Fruit fly (Drosophila melanogaster): ENCODE measurements around the gene Cyp4s3.

Cyp4s3 gene

DNA sequence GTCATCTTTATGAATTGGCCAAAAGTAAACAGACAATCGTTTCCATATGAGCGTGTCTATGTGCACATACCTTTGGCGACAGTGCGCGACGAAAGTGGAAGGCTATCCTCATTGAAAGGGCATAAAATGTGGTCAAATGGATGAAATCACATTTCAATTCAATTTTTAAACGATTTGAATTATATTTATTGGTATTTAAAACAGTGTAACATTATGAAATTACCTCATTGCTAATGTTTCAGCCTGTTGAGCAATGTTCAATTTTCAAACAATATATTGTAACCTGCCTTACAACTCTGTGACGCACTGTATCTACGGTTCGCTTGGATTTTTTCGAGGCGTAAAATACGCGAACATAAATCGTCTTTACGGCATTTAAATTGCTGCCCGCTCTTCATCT, 3.8 kb upstream of the Cyp4s3 start (continued):
- TF ChIP-seq aop (GFP tag; IDR thresholded peaks at IDR 0.05) (no peak), CG1602 (GFP tag; optimal IDR thresholded peaks at IDR 0.05) (no peak), p53 (GFP tag; optimal IDR thresholded peaks at IDR 0.05) (no peak), CG15011 (GFP tag; optimal IDR thresholded peaks at IDR 0.05) (peak; percentile 31), Usf (GFP tag; optimal IDR thresholded peaks at IDR 0.05) (no peak), CG17361 (GFP tag; IDR thresholded peaks at IDR 0.05) (peak; percentile 30; the same call in 1 of the 3 replicates), Mad (GFP tag; optimal IDR thresholded peaks at IDR 0.05) (no peak), Tbp (GFP tag; optimal IDR thresholded peaks at IDR 0.05) (no peak), CG3726 (GFP tag; IDR thresholded peaks at IDR 0.05) (no peak), seq (GFP tag; IDR thresholded peaks at IDR 0.05) (no peak), Ets65A (GFP tag) (no peak), CG12236 (GFP tag; optimal IDR thresholded peaks at IDR 0.05) (no peak), NK7.1 (GFP tag; optimal IDR thresholded peaks at IDR 0.05) (no peak), CG1792 (GFP tag; optimal IDR thresholded peaks at IDR 0.05) (no peak), sens-2 (GFP tag; IDR thresholded peaks at IDR 0.05) (no peak), tap (tag; optimal IDR thresholded peaks at IDR 0.05) (peak; percentile 23), fd96Cb (tag; optimal IDR thresholded peaks at IDR 0.05) (no peak), ewg (GFP tag; optimal IDR thresholded peaks at IDR 0.05) (no peak), lab (GFP tag; optimal IDR thresholded peaks at IDR 0.05) (peak; percentile 66), CG18011 (GFP tag; optimal IDR thresholded peaks at IDR 0.05) (no peak), gcm2 (GFP tag; optimal IDR thresholded peaks at IDR 0.05) (no peak), vvl (GFP tag; IDR thresholded peaks at IDR 0.05) (0 out of 2 replicates have a peak, but pooled peaks have one; percentile 21), Aef1 (GFP tag; IDR thresholded peaks at IDR 0.05) (peak; percentile 49), luna (GFP tag; optimal IDR thresholded peaks at IDR 0.05) (no peak), gt (GFP tag; IDR thresholded peaks at IDR 0.05) (no peak), HLH4C (GFP tag; IDR thresholded peaks at IDR 0.05; ENCODE audit: partially characterized antibody) (no peak), jing (GFP tag; optimal IDR thresholded peaks at IDR 0.05) (no peak), CG17612 (GFP tag; IDR thresholded peaks at IDR 0.05) (no peak), CG14965 (GFP tag; optimal IDR thresholded peaks at IDR 0.05; ENCODE audit: borderline replicate concordance) (no peak), CG31365 (tag; optimal IDR thresholded peaks at IDR 0.05) (no peak), CG32532 (GFP tag; IDR thresholded peaks at IDR 0.05) (peak; percentile 75), pan (optimal IDR thresholded peaks at IDR 0.05) (no peak), pan (GFP tag; optimal IDR thresholded peaks at IDR 0.05 in 1 of 2, IDR thresholded peaks at IDR 0.05 in 1 of 2) (no peak), ci (GFP tag; IDR thresholded peaks at IDR 0.05) (no peak), Atf3 (GFP tag; optimal IDR thresholded peaks at IDR 0.05) (no peak), PHDP (tag; optimal IDR thresholded peaks at IDR 0.05) (peak; percentile 53), tx (GFP tag; optimal IDR thresholded peaks at IDR 0.05) (no peak), wek (GFP tag; optimal IDR thresholded peaks at IDR 0.05) (no peak), CG13624 (GFP tag; optimal IDR thresholded peaks at IDR 0.05) (peak; percentile 33), CG4617 (GFP tag; optimal IDR thresholded peaks at IDR 0.05; ENCODE audit: borderline replicate concordance) (no peak), dm (GFP tag; optimal IDR thresholded peaks at IDR 0.05) (no peak), CG4360 (GFP tag; IDR thresholded peaks at IDR 0.05) (no peak), Meics (GFP tag; optimal IDR thresholded peaks at IDR 0.05) (peak; percentile 61), CG32772 (GFP tag; IDR thresholded peaks at IDR 0.05) (peak; percentile 19; the same call in 1 of the 2 replicates), Mrtf (GFP tag; IDR thresholded peaks at IDR 0.05) (no peak; the same call in 2 of the 3 replicates), Hsf (GFP tag; optimal IDR thresholded peaks at IDR 0.05) (no peak), D19B (GFP tag; optimal IDR thresholded peaks at IDR 0.05) (peak; percentile 7), CG11560 (tag; IDR thresholded peaks at IDR 0.05) (no peak), dan (GFP tag; IDR thresholded peaks at IDR 0.05) (no peak), C15 (GFP tag; IDR thresholded peaks at IDR 0.05) (0 out of 3 replicates have a peak, but pooled peaks have one; percentile 8), Optix (GFP tag; IDR thresholded peaks at IDR 0.05) (no peak), CG17912 (GFP tag; optimal IDR thresholded peaks at IDR 0.05) (no peak), ro (GFP tag; IDR thresholded peaks at IDR 0.05) (no peak)

Data from whole organism, embryonic.